Fruit fly (Drosophila melanogaster): Measurements from ENCODE around the gene Rip11.

DNA sequence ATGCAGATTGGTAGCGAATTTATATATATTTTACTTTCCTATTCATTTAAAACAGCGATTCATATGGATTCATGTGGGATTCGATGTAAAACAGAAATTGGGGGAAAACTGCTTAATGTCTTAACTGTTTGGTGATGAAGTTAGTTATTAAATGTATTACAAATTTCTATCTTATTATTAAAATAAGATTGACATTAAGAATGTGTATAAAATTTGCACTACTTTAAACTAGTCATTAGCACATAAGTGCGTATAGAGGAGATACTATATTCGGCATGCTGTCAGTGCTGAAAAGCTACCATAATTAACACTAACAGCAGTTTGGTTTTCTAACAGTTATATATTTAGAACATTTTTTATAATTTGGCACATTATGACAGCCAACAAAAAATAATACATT lies 28.3 kb upstream of the Rip11 start:
- no peak for TF ChIP-seq Clk (GFP tag; optimal IDR thresholded peaks at IDR 0.05)
- TF ChIP-seq CG33017 (tag; optimal IDR thresholded peaks at IDR 0.05) = no peak
- TF ChIP-seq kay (GFP tag; ENCODE audit: borderline replicate concordance) = no peak
- no peak for TF ChIP-seq pad (GFP tag; optimal IDR thresholded peaks at IDR 0.05)
